Comparison of ENCODE assay signal across 4 fruit fly cellular contexts in the genomic region with DNA sequence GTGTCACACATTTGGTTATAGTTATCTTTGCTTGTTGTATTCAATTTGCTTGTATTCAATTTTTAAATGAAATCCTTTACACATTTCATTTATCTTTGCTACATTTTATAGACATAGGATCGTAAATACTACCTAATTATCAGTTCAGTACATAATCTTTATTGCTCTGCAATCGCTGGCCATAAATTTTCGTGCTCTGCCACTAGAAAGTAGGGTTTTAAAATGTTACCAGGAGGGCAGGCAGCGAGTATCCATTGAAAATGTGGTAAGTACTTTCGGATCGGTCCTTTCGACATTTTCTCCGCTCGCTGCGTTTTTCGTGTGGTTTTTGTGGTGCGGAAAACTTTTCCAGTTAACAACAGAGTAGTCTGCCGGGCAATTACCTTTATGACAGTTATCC.
TF ChIP-seq lines count a peak whose summit lies in the region.

No protein-coding gene starts in this region.

- TF ChIP-seq CTCF in whole organism, embryonic (GFP tag; optimal IDR thresholded peaks at IDR 0.05; lab: Kevin White, UChicago) = peak; percentile 10

TF ChIP-seq in whole organism, adult, 20 proteins besides CTCF, POLR2A, EP300 and RAD21:
- TF ChIP-seq tj (GFP tag; optimal IDR thresholded peaks at IDR 0.05; lab: Kevin White, UChicago) (peak; percentile 6), cic (GFP tag; optimal IDR thresholded peaks at IDR 0.05; lab: Kevin White, UChicago) (no peak)

TF ChIP-seq in whole organism, embryonic, 481 proteins besides CTCF, POLR2A, EP300 and RAD21 (continues in another document):
- no peak for TF ChIP-seq tna (GFP tag; IDR thresholded peaks at IDR 0.05; lab: Robert Waterston, UW; ENCODE audit: partially characterized antibody)
- peak; percentile 26 for TF ChIP-seq sens (GFP tag; lab: Kevin White, UChicago)
- no peak for TF ChIP-seq kay (GFP tag; optimal IDR thresholded peaks at IDR 0.05; lab: Kevin White, UChicago)
- TF ChIP-seq sob (GFP tag; IDR thresholded peaks at IDR 0.05; lab: Robert Waterston, UW) = no peak
- TF ChIP-seq CG14667 (GFP tag; IDR thresholded peaks at IDR 0.05; lab: Robert Waterston, UW) = no peak
- TF ChIP-seq Oli (tag; optimal IDR thresholded peaks at IDR 0.05; lab: Kevin White, UChicago) = no peak
- no peak for TF ChIP-seq NfI (GFP tag; optimal IDR thresholded peaks at IDR 0.05; lab: Kevin White, UChicago)
- no peak for TF ChIP-seq Dek (tag; optimal IDR thresholded peaks at IDR 0.05; lab: Kevin White, UChicago)
- peak; percentile 28 for TF ChIP-seq CG34376 (GFP tag; optimal IDR thresholded peaks at IDR 0.05; lab: Kevin White, UChicago)
- TF ChIP-seq CG1529 (GFP tag; optimal IDR thresholded peaks at IDR 0.05; lab: Kevin White, UChicago) = no peak
- TF ChIP-seq sima (GFP tag; optimal IDR thresholded peaks at IDR 0.05; lab: Kevin White, UChicago) = no peak
- peak; percentile 53 for TF ChIP-seq CG15479 (GFP tag; optimal IDR thresholded peaks at IDR 0.05; lab: Kevin White, UChicago)
- TF ChIP-seq Vsx1 (GFP tag; optimal IDR thresholded peaks at IDR 0.05; lab: Kevin White, UChicago) = peak; percentile 51
- TF ChIP-seq CG12071 (GFP tag; optimal IDR thresholded peaks at IDR 0.05; lab: Kevin White, UChicago) = peak; percentile 46
- TF ChIP-seq da (GFP tag; optimal IDR thresholded peaks at IDR 0.05; lab: Kevin White, UChicago) = no peak
- no peak for TF ChIP-seq so (GFP tag; IDR thresholded peaks at IDR 0.05; lab: Robert Waterston, UW)
- no peak for TF ChIP-seq Adf1 (GFP tag; IDR thresholded peaks at IDR 0.05; lab: Robert Waterston, UW)
- no peak for TF ChIP-seq CG10959 (GFP tag; IDR thresholded peaks at IDR 0.05; lab: Robert Waterston, UW)
- TF ChIP-seq CG31224 (GFP tag; IDR thresholded peaks at IDR 0.05; lab: Robert Waterston, UW) = peak; percentile 52; the same call in 1 of the 2 replicates
- TF ChIP-seq Hr78 (GFP tag; optimal IDR thresholded peaks at IDR 0.05; lab: Kevin White, UChicago) = no peak
- no peak for TF ChIP-seq Tbp (GFP tag; optimal IDR thresholded peaks at IDR 0.05; lab: Kevin White, UChicago)
- peak; percentile 17 for TF ChIP-seq CG4707 (GFP tag; optimal IDR thresholded peaks at IDR 0.05; lab: Kevin White, UChicago)
- TF ChIP-seq zen (tag; optimal IDR thresholded peaks at IDR 0.05; lab: Kevin White, UChicago) = peak; percentile 54
- no peak for TF ChIP-seq Pdp1 (GFP tag; optimal IDR thresholded peaks at IDR 0.05; lab: Kevin White, UChicago)
- peak; percentile 41 for TF ChIP-seq CG10431 (GFP tag; optimal IDR thresholded peaks at IDR 0.05; lab: Kevin White, UChicago)
- TF ChIP-seq Mad (GFP tag; optimal IDR thresholded peaks at IDR 0.05; lab: Kevin White, UChicago) = no peak
- no peak for TF ChIP-seq CG7786 (GFP tag; optimal IDR thresholded peaks at IDR 0.05; lab: Kevin White, UChicago)
- TF ChIP-seq CG15514 (GFP tag; optimal IDR thresholded peaks at IDR 0.05; lab: Kevin White, UChicago) = no peak
- no peak for TF ChIP-seq sug (tag; optimal IDR thresholded peaks at IDR 0.05; lab: Kevin White, UChicago)

TF ChIP-seq in whole organism, prepupa, 60 proteins besides CTCF, POLR2A, EP300 and RAD21:
- TF ChIP-seq salr (GFP tag; optimal IDR thresholded peaks at IDR 0.05; lab: Kevin White, UChicago) (no peak), Sox102F (GFP tag; optimal IDR thresholded peaks at IDR 0.05; lab: Kevin White, UChicago) (peak; percentile 9)

TF ChIP-seq in whole organism, wandering third instar larva, 38 proteins besides CTCF, POLR2A, EP300 and RAD21:
- TF ChIP-seq CG9705 (GFP tag; optimal IDR thresholded peaks at IDR 0.05; lab: Kevin White, UChicago) (no peak), Sp1 (GFP tag; optimal IDR thresholded peaks at IDR 0.05; lab: Kevin White, UChicago) (peak; percentile 40), h (GFP tag; optimal IDR thresholded peaks at IDR 0.05; lab: Kevin White, UChicago) (no peak), CrebA (GFP tag; optimal IDR thresholded peaks at IDR 0.05; lab: Kevin White, UChicago; ENCODE audit: borderline replicate concordance) (peak; percentile 37)
